Fruit fly (Drosophila melanogaster) whole organism, embryonic: ENCODE data around the gene CG14015.
A peak's percentile ranks its signal among the peaks of the same experiment; 100 is the strongest.

ENCODE experiments used
- Atf-2 ChIP-seq: fragments of 200-800 bp; sonication (Bioruptor generic); optimal IDR thresholded peaks from 2 replicates; lab custom pipeline; 2016; ENCODE audit warnings: missing biosample characterization, missing genetic modification characterization
- Bteb2 ChIP-seq: fragments of 200-800 bp; sonication (Bioruptor generic); optimal IDR thresholded peaks from 2 replicates; lab custom pipeline; 2016; ENCODE audit warnings: missing biosample characterization, missing genetic modification characterization
- CG1024 ChIP-seq: fragments of 200-800 bp; sonication (Bioruptor generic); IDR thresholded peaks from 2 replicates; pipeline ENCODE4 v1.3.6; 2022; ENCODE audit warnings: missing biosample characterization, missing genetic modification characterization
- CG11093 ChIP-seq: fragments of 200-800 bp; sonication (Bioruptor generic); IDR thresholded peaks from 3 replicates; pipeline ENCODE4 v1.3.6; 2022; ENCODE audit warnings: missing biosample characterization, missing genetic modification characterization
- CG1529 ChIP-seq: fragments of 200-800 bp; sonication (Bioruptor generic); optimal IDR thresholded peaks from 3 replicates; lab custom pipeline; 2018; ENCODE audit warnings: missing biosample characterization, missing genetic modification characterization
- CG2116 ChIP-seq: fragments of 200-800 bp; sonication (Bioruptor generic); optimal IDR thresholded peaks from 3 replicates; lab custom pipeline; 2018; ENCODE audit warnings: missing biosample characterization, mild to moderate bottlenecking, missing genetic modification characterization
- CG3281 ChIP-seq: fragments of 200-800 bp; sonication (Bioruptor generic); optimal IDR thresholded peaks from 3 replicates; lab custom pipeline; 2017; ENCODE audit warnings: missing biosample characterization, mild to moderate bottlenecking, missing genetic modification characterization
- CG34422 ChIP-seq: fragments of 200-800 bp; sonication (Bioruptor generic); IDR thresholded peaks from 3 replicates; pipeline ENCODE4 v1.3.6; 2022; ENCODE audit warnings: missing biosample characterization, missing genetic modification characterization
- CG42726 ChIP-seq: fragments of 200-800 bp; sonication (Bioruptor generic); IDR thresholded peaks from 2 replicates; pipeline ENCODE4 v1.3.6; 2022; ENCODE audit warnings: missing biosample characterization, missing genetic modification characterization; ENCODE audit not compliant: partially characterized antibody
- CG4617 ChIP-seq: fragments of 200-800 bp; sonication (Bioruptor generic); optimal IDR thresholded peaks from 3 replicates; lab custom pipeline; 2016; ENCODE audit warnings: missing biosample characterization, missing genetic modification characterization, borderline replicate concordance
- CG4820 ChIP-seq: fragments of 200-800 bp; sonication (Bioruptor generic); optimal IDR thresholded peaks from 3 replicates; lab custom pipeline; 2016; ENCODE audit warnings: missing biosample characterization, missing genetic modification characterization
- CG6654 ChIP-seq: fragments of 200-800 bp; sonication (Bioruptor generic); optimal IDR thresholded peaks from 2 replicates; lab custom pipeline; 2017; ENCODE audit warnings: missing biosample characterization, mild to moderate bottlenecking, missing genetic modification characterization
- CG9797 ChIP-seq: fragments of 200-800 bp; sonication (Bioruptor generic); optimal IDR thresholded peaks from 3 replicates; lab custom pipeline; 2018; ENCODE audit warnings: missing biosample characterization, mild to moderate bottlenecking, missing genetic modification characterization
- CG9932 ChIP-seq: fragments of 200-800 bp; sonication (Bioruptor generic); IDR thresholded peaks from 2 replicates; pipeline ENCODE4 v1.3.6; 2022; ENCODE audit warnings: missing biosample characterization, missing genetic modification characterization
- Dp ChIP-seq: fragments of 200-800 bp; sonication (Bioruptor generic); optimal IDR thresholded peaks from 2 replicates; lab custom pipeline; 2018; ENCODE audit warnings: missing biosample characterization, mild to moderate bottlenecking, missing genetic modification characterization, moderate library complexity
- Gug ChIP-seq: fragments of 200-800 bp; sonication (Bioruptor generic); IDR thresholded peaks from 4 replicates; pipeline ENCODE4 v1.3.6; 2022; ENCODE audit warnings: missing biosample characterization, missing genetic modification characterization
- Hr51 ChIP-seq, 2 experiments: fragments of 200-800 bp; sonication (Bioruptor generic); optimal IDR thresholded peaks; 2 replicates in 1 of 2; 3 replicates in 1 of 2; lab custom pipeline; 2016 to 2018; ENCODE audit warnings: missing biosample characterization in 2 of 2, missing genetic modification characterization in 2 of 2, mild to moderate bottlenecking in 1 of 2, moderate library complexity in 1 of 2
- Myb ChIP-seq: fragments of 200-800 bp; sonication (Bioruptor generic); optimal IDR thresholded peaks from 2 replicates; lab custom pipeline; 2016; ENCODE audit warnings: missing biosample characterization, missing genetic modification characterization
- PHDP ChIP-seq: fragments of 200-800 bp; sonication (Bioruptor generic); optimal IDR thresholded peaks from 3 replicates; lab custom pipeline; 2018; ENCODE audit warnings: missing biosample characterization, mild to moderate bottlenecking, missing genetic modification characterization, moderate library complexity
- Pdp1 ChIP-seq, 2 experiments: fragments of 200-800 bp; sonication (Bioruptor generic); optimal IDR thresholded peaks; 3 replicates each; lab custom pipeline; 2016; ENCODE audit warnings: missing biosample characterization in 2 of 2, missing genetic modification characterization in 2 of 2, mild to moderate bottlenecking in 1 of 2, moderate library complexity in 1 of 2
- Rx ChIP-seq: fragments of 200-800 bp; sonication (Bioruptor generic); IDR thresholded peaks from 2 replicates; pipeline ENCODE4 v1.3.6; 2022; ENCODE audit warnings: missing biosample characterization, missing genetic modification characterization
- TFAM ChIP-seq: fragments of 200-800 bp; sonication (Bioruptor generic); optimal IDR thresholded peaks from 2 replicates; lab custom pipeline; 2017; ENCODE audit warnings: missing biosample characterization, missing genetic modification characterization, inconsistent platforms
- ase ChIP-seq: fragments of 200-800 bp; sonication (Bioruptor generic); IDR thresholded peaks from 3 replicates; pipeline ENCODE4 v1.3.6; 2022; ENCODE audit warnings: missing biosample characterization, missing genetic modification characterization
- bsh ChIP-seq, 2 experiments: fragments of 200-800 bp; sonication (Bioruptor generic); optimal IDR thresholded peaks; 2 replicates each; lab custom pipeline; 2017 to 2018; ENCODE audit warnings: mild to moderate bottlenecking in 2 of 2, missing biosample characterization in 2 of 2, missing genetic modification characterization in 2 of 2, moderate library complexity in 1 of 2
- chinmo ChIP-seq: fragments of 200-800 bp; sonication (Bioruptor generic); IDR thresholded peaks from 4 replicates; pipeline ENCODE4 v1.3.6; 2022; ENCODE audit warnings: missing biosample characterization, missing genetic modification characterization; ENCODE audit not compliant: partially characterized antibody
- chm ChIP-seq: fragments of 200-800 bp; sonication (Bioruptor generic); IDR thresholded peaks from 2 replicates; pipeline ENCODE4 v1.3.6; 2022; ENCODE audit warnings: missing biosample characterization, missing genetic modification characterization
- dm ChIP-seq: fragments of 200-800 bp; sonication (Bioruptor generic); optimal IDR thresholded peaks from 3 replicates; lab custom pipeline; 2016; ENCODE audit warnings: missing biosample characterization, missing genetic modification characterization
- eve ChIP-seq, 2 experiments: fragments of >200 bp; optimal IDR thresholded peaks; 2 replicates each; lab custom pipeline; 2017; ENCODE audit warnings: missing biosample characterization in 2 of 2, missing genetic modification characterization in 2 of 2
- fu2 ChIP-seq: fragments of 200-800 bp; sonication (Bioruptor generic); optimal IDR thresholded peaks from 2 replicates; lab custom pipeline; 2016; ENCODE audit warnings: missing biosample characterization, missing genetic modification characterization
- gce ChIP-seq: fragments of 200-800 bp; sonication (Bioruptor generic); IDR thresholded peaks from 3 replicates; pipeline ENCODE4 v1.3.6; 2022; ENCODE audit warnings: missing biosample characterization, missing genetic modification characterization
- gfzf ChIP-seq: fragments of 200-800 bp; sonication (Bioruptor generic); optimal IDR thresholded peaks from 2 replicates; lab custom pipeline; 2016; ENCODE audit warnings: missing biosample characterization, mild to moderate bottlenecking, missing genetic modification characterization, moderate library complexity
- hth ChIP-seq: fragments of >200 bp; optimal IDR thresholded peaks from 2 replicates; lab custom pipeline; 2017; ENCODE audit warnings: inconsistent platforms
- insv ChIP-seq, 2 experiments: fragments of 200-800 bp; sonication (Bioruptor generic); optimal IDR thresholded peaks; 3 replicates each; lab custom pipeline; 2016 to 2018; ENCODE audit warnings: missing biosample characterization in 2 of 2, missing genetic modification characterization in 2 of 2
- kah ChIP-seq: fragments of 200-800 bp; sonication (Bioruptor generic); optimal IDR thresholded peaks from 2 replicates; lab custom pipeline; 2018; ENCODE audit warnings: missing biosample characterization, mild to moderate bottlenecking, missing genetic modification characterization
- lilli ChIP-seq: fragments of 200-800 bp; sonication (Bioruptor generic); optimal IDR thresholded peaks from 3 replicates; lab custom pipeline; 2016; ENCODE audit warnings: missing biosample characterization, missing genetic modification characterization
- lov ChIP-seq, 2 experiments: fragments of 200-800 bp in 1 of 2; fragments of >200 bp in 1 of 2; sonication (Bioruptor generic) in 1 of 2; IDR thresholded peaks in 1 of 2; optimal IDR thresholded peaks in 1 of 2; 2 replicates in 1 of 2; 3 replicates in 1 of 2; pipeline versions ENCODE4 v1.3.6 to Lab custom; 2017 to 2022; ENCODE audit warnings: missing biosample characterization in 1 of 2, missing genetic modification characterization in 1 of 2
- maf-S ChIP-seq: fragments of 200-800 bp; sonication (Bioruptor generic); optimal IDR thresholded peaks from 2 replicates; lab custom pipeline; 2016; ENCODE audit warnings: missing biosample characterization, missing genetic modification characterization
- mam ChIP-seq: fragments of 200-800 bp; sonication (Bioruptor generic); optimal IDR thresholded peaks from 3 replicates; lab custom pipeline; 2016; ENCODE audit warnings: missing biosample characterization, missing genetic modification characterization
- mld ChIP-seq: fragments of 200-800 bp; sonication (Bioruptor generic); IDR thresholded peaks from 3 replicates; pipeline ENCODE4 v1.3.6; 2022; ENCODE audit warnings: missing biosample characterization, missing genetic modification characterization; ENCODE audit not compliant: partially characterized antibody
- nerfin-2 ChIP-seq: fragments of 200-800 bp; sonication (Bioruptor generic); IDR thresholded peaks from 2 replicates; pipeline ENCODE4 v1.3.6; 2022; ENCODE audit warnings: missing biosample characterization, missing genetic modification characterization; ENCODE audit not compliant: partially characterized antibody
- org-1 ChIP-seq: fragments of 200-800 bp; sonication (Bioruptor generic); optimal IDR thresholded peaks from 2 replicates; lab custom pipeline; 2017; ENCODE audit warnings: missing biosample characterization, missing genetic modification characterization
- pzg ChIP-seq: fragments of 200-800 bp; sonication (Bioruptor generic); optimal IDR thresholded peaks from 3 replicates; lab custom pipeline; 2018; ENCODE audit warnings: missing biosample characterization, mild to moderate bottlenecking, missing genetic modification characterization, moderate library complexity
- sima ChIP-seq: fragments of 200-800 bp; sonication (Bioruptor generic); optimal IDR thresholded peaks from 2 replicates; lab custom pipeline; 2016; ENCODE audit warnings: missing biosample characterization, missing genetic modification characterization
- so ChIP-seq: fragments of 200-800 bp; sonication (Bioruptor generic); IDR thresholded peaks from 3 replicates; pipeline ENCODE4 v1.3.6; 2022; ENCODE audit warnings: missing biosample characterization, missing genetic modification characterization
- ssp ChIP-seq: fragments of 200-800 bp; sonication (Bioruptor generic); IDR thresholded peaks from 2 replicates; pipeline ENCODE4 v1.3.6; 2022; ENCODE audit warnings: missing biosample characterization, missing genetic modification characterization
- stwl ChIP-seq: fragments of 200-800 bp; sonication (Bioruptor generic); optimal IDR thresholded peaks from 3 replicates; lab custom pipeline; 2018; ENCODE audit warnings: missing biosample characterization, mild to moderate bottlenecking, missing genetic modification characterization, moderate library complexity
- tx ChIP-seq: fragments of 200-800 bp; sonication (Bioruptor generic); optimal IDR thresholded peaks from 2 replicates; lab custom pipeline; 2016; ENCODE audit warnings: missing biosample characterization, missing genetic modification characterization
- wdn ChIP-seq: fragments of 200-800 bp; sonication (Bioruptor generic); IDR thresholded peaks from 2 replicates; pipeline ENCODE4 v1.3.6; 2022; ENCODE audit warnings: missing biosample characterization, missing genetic modification characterization
- zen ChIP-seq: fragments of 200-800 bp; sonication (Bioruptor generic); optimal IDR thresholded peaks from 3 replicates; lab custom pipeline; 2018; ENCODE audit warnings: missing biosample characterization, mild to moderate bottlenecking, missing genetic modification characterization, moderate library complexity
- zf30C ChIP-seq: fragments of 200-800 bp; sonication (Bioruptor generic); optimal IDR thresholded peaks from 3 replicates; lab custom pipeline; 2018; ENCODE audit warnings: missing biosample characterization, mild to moderate bottlenecking, missing genetic modification characterization

The CG14015 gene

dm6 chr2L:5527861-5528260 is 11.1 kb downstream of the CG14015 start, which contains the start of gene CG31915 (continued):
- peak; percentile 87 for TF ChIP-seq Dp
- peak; percentile 72 for TF ChIP-seq stwl (tag; lab: Kevin White, UChicago)
- peak; percentile 100 for TF ChIP-seq CG6654 (GFP tag; lab: Kevin White, UChicago)
- no peak for TF ChIP-seq chm (GFP tag; lab: Robert Waterston, UW)
- TF ChIP-seq CG4820 (GFP tag; lab: Kevin White, UChicago), result no peak
- TF ChIP-seq lilli, result no peak
- TF ChIP-seq Myb (GFP tag; lab: Kevin White, UChicago), result peak; percentile 64
- TF ChIP-seq mam (GFP tag; lab: Kevin White, UChicago), result no peak
- peak; percentile 47; the same call in 1 of the 3 replicates for TF ChIP-seq CG34422 (GFP tag; lab: Robert Waterston, UW)
- no peak for TF ChIP-seq eve (GFP tag; optimal IDR thresholded peaks at IDR 0.05; lab: Kevin White, UChicago)
- TF ChIP-seq pzg (GFP tag; lab: Kevin White, UChicago), result peak; percentile 37
- no peak for TF ChIP-seq lov (optimal IDR thresholded peaks at IDR 0.05; lab: Kevin White, UChicago)
- TF ChIP-seq lov (GFP tag; IDR thresholded peaks at IDR 0.05; lab: Robert Waterston, UW), result no peak
- no peak for TF ChIP-seq so (GFP tag; lab: Robert Waterston, UW)
- TF ChIP-seq Gug, result no peak
- peak; percentile 91 for TF ChIP-seq chinmo (GFP tag; lab: Robert Waterston, UW)
- TF ChIP-seq org-1 (GFP tag; lab: Kevin White, UChicago), result no peak

dm6 chr2L:5526738-5527137 is 12.3 kb downstream of the CG14015 start, which contains the start of gene Cox11:
Gene Cox11 (plus strand): TSS chr2L:5526957.
- TF ChIP-seq zen (peak; percentile 25), gfzf (GFP tag; lab: Kevin White, UChicago) (no peak), fu2 (GFP tag; lab: Kevin White, UChicago) (no peak), Hr51 (GFP tag; optimal IDR thresholded peaks at IDR 0.05; lab: Kevin White, UChicago) (no peak), TFAM (no peak), kah (GFP tag; lab: Kevin White, UChicago) (no peak), CG3281 (GFP tag; lab: Kevin White, UChicago) (no peak), CG11093 (GFP tag; lab: Robert Waterston, UW) (no peak), ase (GFP tag; lab: Robert Waterston, UW) (no peak), CG9932 (no peak), dm (GFP tag; lab: Kevin White, UChicago) (no peak), bsh (GFP tag; optimal IDR thresholded peaks at IDR 0.05; lab: Kevin White, UChicago) (no peak), Pdp1 (GFP tag; optimal IDR thresholded peaks at IDR 0.05; lab: Kevin White, UChicago) (peak in 1 of 2 experiments; percentile 58), maf-S (no peak), gce (no peak), insv (GFP tag; optimal IDR thresholded peaks at IDR 0.05; lab: Kevin White, UChicago) (no peak), zf30C (GFP tag; lab: Kevin White, UChicago) (no peak), mld (GFP tag; lab: Robert Waterston, UW) (0 out of 3 replicates have a peak, but pooled peaks have one; percentile 20), ssp (GFP tag; lab: Robert Waterston, UW) (no peak), sima (no peak), PHDP (tag; lab: Kevin White, UChicago) (no peak), Rx (GFP tag; lab: Robert Waterston, UW) (no peak), hth (lab: Kevin White, UChicago) (no peak), CG9797 (GFP tag; lab: Kevin White, UChicago) (no peak), CG1529 (no peak), CG42726 (GFP tag; lab: Robert Waterston, UW) (no peak), wdn (no peak), CG4617 (GFP tag; lab: Kevin White, UChicago) (no peak), CG1024 (GFP tag; lab: Robert Waterston, UW) (no peak), Atf-2 (GFP tag; lab: Kevin White, UChicago) (no peak), Bteb2 (no peak), nerfin-2 (peak; percentile 45; the same call in 1 of the 2 replicates), tx (GFP tag; lab: Kevin White, UChicago) (no peak), CG2116 (GFP tag; lab: Kevin White, UChicago) (peak; percentile 23)
